Worm (Caenorhabditis elegans) whole organism, young adult: ENCODE results near the gene C33F10.1.

Experiments
- cebp-2 ChIP-seq: fragments of 200-800 bp; sonication (Bioruptor generic); IDR thresholded peaks from 2 replicates; pipeline ENCODE4 v1.3.6; 2022; ENCODE audit warnings: missing genetic modification characterization, missing compliant biosample characterization
- pha-4 ChIP-seq: fragments of 150-350 bp; sonication (generic microtip); optimal IDR thresholded peaks from 2 replicates; lab custom pipeline; 2014; ENCODE audit warnings: missing biosample characterization, missing genetic modification reagents, missing genetic modification characterization
- rcor-1 ChIP-seq: fragments of 200-800 bp; sonication (Bioruptor generic); IDR thresholded peaks from 2 replicates; pipeline ENCODE4 v1.3.6; 2022; ENCODE audit warnings: missing genetic modification reagents, missing genetic modification characterization, missing compliant biosample characterization

DNA sequence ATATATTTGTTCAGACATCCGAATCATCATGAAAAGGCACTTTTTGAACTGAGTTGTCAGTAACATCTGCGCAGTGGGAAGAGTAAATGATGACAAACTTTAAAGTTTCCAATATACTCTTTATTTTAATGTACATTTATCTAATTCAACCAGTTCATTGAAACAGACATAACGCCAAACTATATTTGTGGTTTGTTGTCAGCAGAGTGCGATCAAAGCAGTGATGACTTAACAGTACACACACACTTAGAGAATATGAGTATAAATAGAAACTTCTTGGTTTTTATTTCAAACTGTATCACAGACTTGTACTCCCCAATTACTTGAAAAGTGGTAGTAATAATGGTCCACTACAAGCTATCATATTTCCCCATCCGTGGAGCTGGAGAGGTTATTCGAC, 48.6 kb downstream of the C33F10.1 start, which contains the start of gene gst-8:
- TF ChIP-seq pha-4 (tag; lab: Kevin White, UChicago) (no peak), rcor-1 (GFP tag; lab: Robert Waterston, UW) (no peak), cebp-2 (no peak)
